Fruit fly (Drosophila melanogaster) whole organism, embryonic: ENCODE results near the gene neb.

ENCODE experiments used
- ATbp ChIP-seq: fragments of 200-800 bp; sonication (Bioruptor generic); optimal IDR thresholded peaks from 2 replicates; lab custom pipeline; 2017; ENCODE audit warnings: missing biosample characterization, mild to moderate bottlenecking, missing genetic modification characterization, missing genetic modification reagents
- Atf-2 ChIP-seq: fragments of 200-800 bp; sonication (Bioruptor generic); optimal IDR thresholded peaks from 2 replicates; lab custom pipeline; 2016; ENCODE audit warnings: missing biosample characterization, missing genetic modification characterization
- BEAF-32 ChIP-seq: fragments of 200-800 bp; sonication (Bioruptor generic); optimal IDR thresholded peaks from 3 replicates; lab custom pipeline; 2017; ENCODE audit warnings: missing biosample characterization, missing genetic modification characterization, mild to moderate bottlenecking, moderate library complexity, missing genetic modification reagents
- CG11504 ChIP-seq: fragments of 200-800 bp; sonication (Bioruptor generic); optimal IDR thresholded peaks from 3 replicates; lab custom pipeline; 2019; ENCODE audit warnings: missing biosample characterization, mild to moderate bottlenecking, missing genetic modification characterization, moderate library complexity
- CG12744 ChIP-seq: fragments of 200-800 bp; sonication (Bioruptor generic); optimal IDR thresholded peaks from 2 replicates; lab custom pipeline; 2016; ENCODE audit warnings: missing biosample characterization, missing genetic modification characterization
- CG13123 ChIP-seq: fragments of 200-800 bp; sonication (Bioruptor generic); optimal IDR thresholded peaks from 2 replicates; lab custom pipeline; 2016; ENCODE audit warnings: missing biosample characterization, missing genetic modification characterization
- CG15269 ChIP-seq: fragments of 200-800 bp; sonication (Bioruptor generic); optimal IDR thresholded peaks from 2 replicates; lab custom pipeline; 2018; ENCODE audit warnings: missing biosample characterization, mild to moderate bottlenecking, missing genetic modification characterization, moderate library complexity
- CG18011 ChIP-seq: fragments of 200-800 bp; sonication (Bioruptor generic); optimal IDR thresholded peaks from 2 replicates; lab custom pipeline; 2017; ENCODE audit warnings: missing biosample characterization, missing genetic modification characterization, mild to moderate bottlenecking, moderate library complexity, missing genotype
- CG3281 ChIP-seq: fragments of 200-800 bp; sonication (Bioruptor generic); optimal IDR thresholded peaks from 3 replicates; lab custom pipeline; 2017; ENCODE audit warnings: missing biosample characterization, mild to moderate bottlenecking, missing genetic modification characterization
- CG3407 ChIP-seq: fragments of 200-800 bp; sonication (Bioruptor generic); optimal IDR thresholded peaks from 2 replicates; lab custom pipeline; 2018; ENCODE audit warnings: missing biosample characterization, mild to moderate bottlenecking, missing genetic modification characterization
- CG3838 ChIP-seq: fragments of 200-800 bp; sonication (Bioruptor generic); optimal IDR thresholded peaks from 3 replicates; lab custom pipeline; 2016; ENCODE audit warnings: missing biosample characterization, missing genetic modification characterization
- CG43689 ChIP-seq: fragments of 200-800 bp; sonication (Bioruptor generic); IDR thresholded peaks from 2 replicates; pipeline ENCODE4 v1.3.6; 2022; ENCODE audit warnings: missing biosample characterization, missing genetic modification characterization
- CG4854 ChIP-seq: fragments of 200-800 bp; sonication (Bioruptor generic); optimal IDR thresholded peaks from 2 replicates; lab custom pipeline; 2016; ENCODE audit warnings: missing biosample characterization, missing genetic modification characterization, inconsistent platforms
- CG6272 ChIP-seq: fragments of 200-800 bp; sonication (Bioruptor generic); IDR thresholded peaks from 2 replicates; pipeline ENCODE4 v1.3.6; 2022; ENCODE audit warnings: missing biosample characterization, missing genetic modification characterization
- CG7928 ChIP-seq: fragments of 200-800 bp; sonication (Bioruptor generic); optimal IDR thresholded peaks from 2 replicates; lab custom pipeline; 2017; ENCODE audit warnings: missing biosample characterization, mild to moderate bottlenecking, missing genetic modification characterization
- CG9727 ChIP-seq: fragments of 200-800 bp; sonication (Bioruptor generic); optimal IDR thresholded peaks from 3 replicates; lab custom pipeline; 2017; ENCODE audit warnings: missing biosample characterization, mild to moderate bottlenecking, missing genetic modification characterization
- E2f2 ChIP-seq: fragments of 200-800 bp; sonication (Bioruptor generic); IDR thresholded peaks from 2 replicates; pipeline ENCODE4 v1.3.6; 2022; ENCODE audit warnings: missing biosample characterization, missing genetic modification characterization
- Fer3 ChIP-seq: fragments of 200-800 bp; sonication (Bioruptor generic); optimal IDR thresholded peaks from 2 replicates; lab custom pipeline; 2018; ENCODE audit warnings: missing biosample characterization, mild to moderate bottlenecking, missing genetic modification characterization, moderate library complexity
- Gsc ChIP-seq: fragments of 200-800 bp; sonication (Bioruptor generic); IDR thresholded peaks from 2 replicates; pipeline ENCODE4 v1.3.6; 2022; ENCODE audit warnings: missing biosample characterization, missing genetic modification characterization
- Hr51 ChIP-seq, 2 experiments: fragments of 200-800 bp; sonication (Bioruptor generic); optimal IDR thresholded peaks; 2 replicates in 1 of 2; 3 replicates in 1 of 2; lab custom pipeline; 2016 to 2018; ENCODE audit warnings: missing biosample characterization in 2 of 2, missing genetic modification characterization in 2 of 2, mild to moderate bottlenecking in 1 of 2, moderate library complexity in 1 of 2
- Jarid2 ChIP-seq: fragments of 200-800 bp; sonication (Bioruptor generic); optimal IDR thresholded peaks from 3 replicates; lab custom pipeline; 2017; ENCODE audit warnings: mild to moderate bottlenecking, missing biosample characterization, missing genetic modification reagents, missing genetic modification characterization
- Lhr ChIP-seq: fragments of 200-800 bp; sonication (Bioruptor generic); optimal IDR thresholded peaks from 3 replicates; lab custom pipeline; 2017; ENCODE audit warnings: mild to moderate bottlenecking, missing biosample characterization, missing genetic modification reagents, missing genetic modification characterization
- Lim3 ChIP-seq: fragments of 200-800 bp; sonication (Bioruptor generic); IDR thresholded peaks from 2 replicates; pipeline ENCODE4 v1.3.6; 2022; ENCODE audit warnings: missing biosample characterization, missing genetic modification characterization
- MBD-R2 ChIP-seq: fragments of 200-800 bp; sonication (Bioruptor generic); IDR thresholded peaks from 2 replicates; pipeline ENCODE4 v1.3.6; 2022; ENCODE audit warnings: missing biosample characterization, missing genetic modification characterization
- Med ChIP-seq: fragments of 200-800 bp; sonication (Bioruptor generic); peaks from one replicate; lab custom pipeline; 2016; ENCODE audit warnings: missing biosample characterization, missing genetic modification characterization, mild to moderate bottlenecking, inconsistent platforms, moderate library complexity
- NfI ChIP-seq: fragments of 200-800 bp; sonication (Bioruptor generic); optimal IDR thresholded peaks from 3 replicates; lab custom pipeline; 2018; ENCODE audit warnings: missing biosample characterization, mild to moderate bottlenecking, missing genetic modification characterization, moderate library complexity
- Ravus ChIP-seq: fragments of 200-800 bp; sonication (Bioruptor generic); IDR thresholded peaks from 2 replicates; pipeline ENCODE4 v1.3.6; 2022; ENCODE audit warnings: missing biosample characterization, missing genetic modification characterization
- Sox100B ChIP-seq: fragments of 200-800 bp; sonication (Bioruptor generic); optimal IDR thresholded peaks from 3 replicates; lab custom pipeline; 2018; ENCODE audit warnings: missing biosample characterization, mild to moderate bottlenecking, missing genetic modification characterization
- Taf1 ChIP-seq: fragments of 200-800 bp; sonication (Bioruptor generic); IDR thresholded peaks from 2 replicates; pipeline ENCODE4 v1.3.6; 2022; ENCODE audit warnings: missing biosample characterization, missing genetic modification characterization
- YL-1 ChIP-seq: fragments of 200-800 bp; sonication (Bioruptor generic); optimal IDR thresholded peaks from 3 replicates; lab custom pipeline; 2017; ENCODE audit warnings: missing biosample characterization, mild to moderate bottlenecking, missing genetic modification characterization
- ac ChIP-seq: fragments of 200-800 bp; sonication (Bioruptor generic); optimal IDR thresholded peaks from 3 replicates; lab custom pipeline; 2017; ENCODE audit warnings: missing biosample characterization, mild to moderate bottlenecking, missing genetic modification characterization
- bcd ChIP-seq: fragments of 200-800 bp; sonication (Bioruptor generic); optimal IDR thresholded peaks from 2 replicates; lab custom pipeline; 2017; ENCODE audit warnings: missing biosample characterization, mild to moderate bottlenecking, missing genetic modification characterization
- cg ChIP-seq: fragments of 200-800 bp; sonication (Bioruptor generic); optimal IDR thresholded peaks from 3 replicates; lab custom pipeline; 2019; ENCODE audit warnings: missing biosample characterization, mild to moderate bottlenecking, missing genetic modification characterization, moderate library complexity
- crol ChIP-seq: fragments of 200-800 bp; sonication (Bioruptor generic); IDR thresholded peaks from 2 replicates; pipeline ENCODE4 v1.3.6; 2022; ENCODE audit warnings: missing biosample characterization, missing genetic modification characterization
- gem ChIP-seq: fragments of 200-800 bp; sonication (Bioruptor generic); optimal IDR thresholded peaks from 2 replicates; lab custom pipeline; 2019; ENCODE audit warnings: missing biosample characterization, mild to moderate bottlenecking, missing genetic modification characterization, moderate library complexity
- grau ChIP-seq: fragments of 200-800 bp; optimal IDR thresholded peaks from 3 replicates; lab custom pipeline; 2019; ENCODE audit warnings: missing biosample characterization, mild to moderate bottlenecking, missing genetic modification characterization, moderate library complexity
- hbn ChIP-seq: fragments of 200-800 bp; sonication (Bioruptor generic); IDR thresholded peaks from 2 replicates; pipeline ENCODE4 v1.3.6; 2022; ENCODE audit warnings: missing biosample characterization, missing genetic modification characterization; ENCODE audit not compliant: partially characterized antibody
- her ChIP-seq: fragments of 200-800 bp; sonication (Bioruptor generic); optimal IDR thresholded peaks from 2 replicates; lab custom pipeline; 2016; ENCODE audit warnings: missing biosample characterization, missing genetic modification characterization
- hkb ChIP-seq, 2 experiments: fragments of 200-800 bp in 1 of 2; fragments of >200 bp in 1 of 2; sonication (Bioruptor generic) in 1 of 2; IDR thresholded peaks in 1 of 2; optimal IDR thresholded peaks in 1 of 2; 2 replicates each; pipeline versions ENCODE4 v1.3.6 to Lab custom; 2017 to 2022; ENCODE audit warnings: missing biosample characterization in 1 of 2, missing genetic modification characterization in 1 of 2
- ind ChIP-seq: fragments of 200-800 bp; sonication (Bioruptor generic); optimal IDR thresholded peaks from 3 replicates; lab custom pipeline; 2016; ENCODE audit warnings: missing biosample characterization, missing genetic modification characterization
- klu ChIP-seq: fragments of 200-800 bp; sonication (Bioruptor generic); IDR thresholded peaks from 2 replicates; pipeline ENCODE4 v1.3.6; 2022; ENCODE audit warnings: missing biosample characterization, missing genetic modification characterization
- kni ChIP-seq: fragments of 200-800 bp; sonication (Bioruptor generic); optimal IDR thresholded peaks from 3 replicates; lab custom pipeline; 2017; ENCODE audit warnings: mild to moderate bottlenecking, missing biosample characterization, missing genetic modification reagents, missing genetic modification characterization
- mam ChIP-seq: fragments of 200-800 bp; sonication (Bioruptor generic); optimal IDR thresholded peaks from 3 replicates; lab custom pipeline; 2016; ENCODE audit warnings: missing biosample characterization, missing genetic modification characterization
- nau ChIP-seq: fragments of 200-800 bp; sonication (Bioruptor generic); optimal IDR thresholded peaks from 3 replicates; lab custom pipeline; 2017; ENCODE audit warnings: missing biosample characterization, mild to moderate bottlenecking, missing genetic modification characterization, missing genetic modification reagents
- nerfin-2 ChIP-seq: fragments of 200-800 bp; sonication (Bioruptor generic); IDR thresholded peaks from 2 replicates; pipeline ENCODE4 v1.3.6; 2022; ENCODE audit warnings: missing biosample characterization, missing genetic modification characterization; ENCODE audit not compliant: partially characterized antibody
- nmo ChIP-seq: fragments of 200-800 bp; sonication (Bioruptor generic); optimal IDR thresholded peaks from 2 replicates; lab custom pipeline; 2018; ENCODE audit warnings: missing biosample characterization, mild to moderate bottlenecking, missing genetic modification characterization, moderate library complexity
- sens-2 ChIP-seq: fragments of 200-800 bp; sonication (Bioruptor generic); IDR thresholded peaks from 2 replicates; pipeline ENCODE4 v1.3.6; 2022; ENCODE audit warnings: missing biosample characterization, missing genetic modification characterization
- sob ChIP-seq: fragments of 200-800 bp; sonication (Bioruptor generic); IDR thresholded peaks from 2 replicates; pipeline ENCODE4 v1.3.6; 2022; ENCODE audit warnings: missing biosample characterization, missing genetic modification characterization
- twi ChIP-seq: fragments of 200-800 bp; optimal IDR thresholded peaks from 2 replicates; lab custom pipeline; 2019; ENCODE audit warnings: missing biosample characterization, mild to moderate bottlenecking, missing genetic modification characterization, moderate library complexity
- vnd ChIP-seq: fragments of 200-800 bp; sonication (Bioruptor generic); IDR thresholded peaks from 3 replicates; pipeline ENCODE4 v1.3.6; 2022; ENCODE audit warnings: missing biosample characterization, missing genetic modification characterization; ENCODE audit not compliant: partially characterized antibody

neb gene

dm6 chr2L:20093794-20094193, 18.2 kb downstream of the neb start, which contains the start of the genes Taf13 and nesd (continued):
- TF ChIP-seq crol (GFP tag; lab: Robert Waterston, UW) (no peak), Fer3 (tag; lab: Kevin White, UChicago) (no peak), bcd (GFP tag; lab: Kevin White, UChicago) (peak; percentile 14), CG15269 (tag; lab: Kevin White, UChicago) (peak; percentile 32), sob (GFP tag; lab: Robert Waterston, UW) (0 out of 2 replicates have a peak, but pooled peaks have one; percentile 17), ATbp (GFP tag; lab: Kevin White, UChicago) (no peak), nerfin-2 (GFP tag; lab: Robert Waterston, UW) (peak; percentile 64), grau (tag; lab: Kevin White, UChicago) (peak; percentile 66), CG9727 (GFP tag; lab: Kevin White, UChicago) (peak; percentile 37), Hr51 (GFP tag; optimal IDR thresholded peaks at IDR 0.05; lab: Kevin White, UChicago) (peak; percentile 25 to 40), Taf1 (GFP tag; lab: Robert Waterston, UW) (no peak), Atf-2 (GFP tag; lab: Kevin White, UChicago) (no peak), twi (tag; lab: Kevin White, UChicago) (peak; percentile 52), nau (GFP tag; lab: Kevin White, UChicago) (no peak), Sox100B (GFP tag; lab: Kevin White, UChicago) (peak; percentile 33), mam (GFP tag; lab: Kevin White, UChicago) (peak; percentile 40), YL-1 (GFP tag; lab: Kevin White, UChicago) (peak; percentile 48), CG3407 (no peak), BEAF-32 (GFP tag; lab: Kevin White, UChicago) (peak; percentile 85), CG4854 (GFP tag; lab: Kevin White, UChicago) (peak; percentile 10), CG6272 (GFP tag; lab: Robert Waterston, UW) (no peak), MBD-R2 (GFP tag; lab: Robert Waterston, UW) (peak; percentile 77), CG12744 (GFP tag; lab: Kevin White, UChicago) (no peak), CG3838 (GFP tag; lab: Kevin White, UChicago) (no peak), CG43689 (no peak), hbn (GFP tag; lab: Robert Waterston, UW) (peak; percentile 67; the same call in 1 of the 2 replicates), NfI (GFP tag; lab: Kevin White, UChicago) (peak; percentile 46), CG13123 (GFP tag; lab: Kevin White, UChicago) (no peak), Lim3 (GFP tag; lab: Robert Waterston, UW) (no peak), CG18011 (GFP tag; lab: Kevin White, UChicago) (peak; percentile 9), kni (GFP tag; lab: Kevin White, UChicago) (no peak), her (GFP tag; lab: Kevin White, UChicago) (no peak), ind (GFP tag; lab: Kevin White, UChicago) (peak; percentile 21), Lhr (peak; percentile 55), gem (tag; lab: Kevin White, UChicago) (peak; percentile 55), CG3281 (GFP tag; lab: Kevin White, UChicago) (peak; percentile 29), ac (no peak), CG11504 (tag; lab: Kevin White, UChicago) (peak; percentile 51), Med (GFP tag; lab: Kevin White, UChicago) (peak; percentile 81), E2f2 (GFP tag; lab: Robert Waterston, UW) (peak; percentile 89), Ravus (no peak), Jarid2 (GFP tag; lab: Kevin White, UChicago) (no peak), hkb (optimal IDR thresholded peaks at IDR 0.05; lab: Kevin White, UChicago) (peak; percentile 82), hkb (GFP tag; IDR thresholded peaks at IDR 0.05; lab: Robert Waterston, UW) (no peak), sens-2 (no peak), CG7928 (GFP tag; lab: Kevin White, UChicago) (peak; percentile 25), cg (no peak), vnd (GFP tag; lab: Robert Waterston, UW) (peak; percentile 78), klu (GFP tag; lab: Robert Waterston, UW) (no peak), Gsc (no peak), nmo (peak; percentile 79)
